Fruit fly (Drosophila melanogaster): ENCODE measurements around the gene CG13654.

- TF ChIP-seq h (optimal IDR thresholded peaks at IDR 0.05): no peak
- no peak for TF ChIP-seq Myc (optimal IDR thresholded peaks at IDR 0.05)
- TF ChIP-seq psq (optimal IDR thresholded peaks at IDR 0.05): no peak
- TF ChIP-seq ttk (optimal IDR thresholded peaks at IDR 0.05): no peak
- no peak for TF ChIP-seq Sin3A (optimal IDR thresholded peaks at IDR 0.05)
- no peak for TF ChIP-seq insv (optimal IDR thresholded peaks at IDR 0.05)
Observed at dm6 chr3R:25215997-25216396, 16.4 kb downstream of the CG13654 start, which contains the start of gene CG31106.

Measured in Kc167 (cell line).